Fruit fly (Drosophila melanogaster): ENCODE results near the gene kek3.

kek3 gene

DNA sequence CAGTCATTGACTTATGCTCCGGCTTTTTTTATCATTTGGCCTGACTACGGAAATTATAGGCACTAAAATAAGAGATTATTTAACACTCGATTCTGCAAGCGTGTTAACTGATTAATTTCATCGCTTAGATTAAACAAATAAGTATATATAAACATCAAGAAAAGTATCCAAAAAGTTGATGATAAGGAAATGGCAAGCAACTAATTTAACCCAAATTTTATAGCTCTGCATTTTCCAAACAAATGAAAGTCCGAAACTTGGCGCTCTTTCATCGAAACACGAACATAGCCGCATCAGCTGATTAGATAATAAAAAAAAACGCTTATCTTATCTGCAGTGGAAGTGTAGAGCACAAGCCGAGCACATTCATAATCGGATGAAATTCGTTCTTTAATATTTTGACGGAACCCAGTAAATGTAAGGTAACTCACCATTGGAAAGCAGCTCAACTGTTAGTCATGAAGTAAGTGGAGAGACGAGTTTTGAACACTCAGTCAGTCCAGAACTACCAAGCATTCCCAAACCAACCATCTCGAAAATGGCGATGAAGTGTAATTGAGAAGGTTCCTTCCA is 77.2 kb downstream of the kek3 start, which contains the start of gene CG18480 (continued):
- TF ChIP-seq dpn (GFP tag; optimal IDR thresholded peaks at IDR 0.05) (peak in 1 of 2 experiments; percentile 43), da (GFP tag; optimal IDR thresholded peaks at IDR 0.05) (no peak), hth (optimal IDR thresholded peaks at IDR 0.05) (no peak), Dek (tag; optimal IDR thresholded peaks at IDR 0.05) (no peak), Deaf1 (tag; optimal IDR thresholded peaks at IDR 0.05) (peak; percentile 51), B-H1 (GFP tag; IDR thresholded peaks at IDR 0.05) (no peak), CG18476 (GFP tag; optimal IDR thresholded peaks at IDR 0.05) (no peak), nau (GFP tag; optimal IDR thresholded peaks at IDR 0.05) (no peak), CG8281 (tag; optimal IDR thresholded peaks at IDR 0.05) (no peak), Dad (GFP tag; optimal IDR thresholded peaks at IDR 0.05) (no peak), corto (GFP tag; optimal IDR thresholded peaks at IDR 0.05) (no peak), CG13624 (GFP tag; optimal IDR thresholded peaks at IDR 0.05) (no peak), CG15269 (tag; optimal IDR thresholded peaks at IDR 0.05) (peak; percentile 64), CG15601 (tag; optimal IDR thresholded peaks at IDR 0.05) (no peak), Atf3 (GFP tag; optimal IDR thresholded peaks at IDR 0.05) (no peak), NfI (GFP tag; optimal IDR thresholded peaks at IDR 0.05) (peak; percentile 14), CG17385 (GFP tag; optimal IDR thresholded peaks at IDR 0.05) (peak; percentile 47), pum (GFP tag; optimal IDR thresholded peaks at IDR 0.05) (peak; percentile 24), CG10321 (GFP tag; IDR thresholded peaks at IDR 0.05) (no peak), CG17361 (GFP tag; IDR thresholded peaks at IDR 0.05) (no peak), scrt (GFP tag; optimal IDR thresholded peaks at IDR 0.05) (peak; percentile 21), PHDP (tag; optimal IDR thresholded peaks at IDR 0.05) (no peak), chm (GFP tag; IDR thresholded peaks at IDR 0.05) (no peak), Nf-YC (tag; optimal IDR thresholded peaks at IDR 0.05) (no peak), CG12299 (tag; optimal IDR thresholded peaks at IDR 0.05) (no peak), Dfd (GFP tag; optimal IDR thresholded peaks at IDR 0.05) (no peak), CG9797 (GFP tag; optimal IDR thresholded peaks at IDR 0.05) (no peak), CG12155 (GFP tag; optimal IDR thresholded peaks at IDR 0.05) (peak; percentile 36), inv (GFP tag; IDR thresholded peaks at IDR 0.05; ENCODE audit: partially characterized antibody) (no peak), CG4360 (GFP tag; IDR thresholded peaks at IDR 0.05) (no peak), Gug (GFP tag; IDR thresholded peaks at IDR 0.05) (no peak; the same call in 3 of the 4 replicates), D19A (tag; optimal IDR thresholded peaks at IDR 0.05) (no peak), CG18011 (GFP tag; optimal IDR thresholded peaks at IDR 0.05) (no peak), ac (GFP tag; optimal IDR thresholded peaks at IDR 0.05) (no peak), cg (GFP tag; optimal IDR thresholded peaks at IDR 0.05) (no peak), Hr39 (optimal IDR thresholded peaks at IDR 0.05) (no peak), cato (GFP tag; optimal IDR thresholded peaks at IDR 0.05; ENCODE audit: borderline replicate concordance) (no peak), CG15514 (GFP tag; optimal IDR thresholded peaks at IDR 0.05) (peak; percentile 35), HmgZ (tag; optimal IDR thresholded peaks at IDR 0.05) (peak; percentile 54), CG10209 (GFP tag; optimal IDR thresholded peaks at IDR 0.05) (peak; percentile 31), CG18599 (GFP tag; optimal IDR thresholded peaks at IDR 0.05) (peak; percentile 82), fd3F (GFP tag; optimal IDR thresholded peaks at IDR 0.05) (peak; percentile 18), shn (GFP tag; optimal IDR thresholded peaks at IDR 0.05) (peak; percentile 41), dimm (GFP tag; IDR thresholded peaks at IDR 0.05) (no peak), CG10979 (tag; optimal IDR thresholded peaks at IDR 0.05) (no peak), btn (GFP tag; optimal IDR thresholded peaks at IDR 0.05) (no peak), CHES-1-like (GFP tag; optimal IDR thresholded peaks at IDR 0.05) (peak; percentile 47), CG2116 (GFP tag; optimal IDR thresholded peaks at IDR 0.05) (no peak), yki (optimal IDR thresholded peaks at IDR 0.05) (no peak), Doc3 (GFP tag; IDR thresholded peaks at IDR 0.05; ENCODE audit: partially characterized antibody) (no peak), lilli (GFP tag; optimal IDR thresholded peaks at IDR 0.05) (peak; percentile 71)
